Worm (Caenorhabditis elegans): ENCODE measurements around the gene B0507.9.
A peak's percentile ranks its signal among the peaks of the same experiment; 100 is the strongest.

The B0507.9 gene

ce11 chrV:8758618-8759017, 7.2 kb downstream of the B0507.9 start, which contains the start of gene B0507.7:
B0507.7 (minus strand) TSS chrV:8758718.
- TF ChIP-seq mdl-1 (tag; optimal IDR thresholded peaks at IDR 0.05), result no peak
- no peak for TF ChIP-seq egl-27 (tag; optimal IDR thresholded peaks at IDR 0.05)
- no peak for TF ChIP-seq jun-1 (tag; optimal IDR thresholded peaks at IDR 0.05)
- no peak for TF ChIP-seq nhr-25 (tag; optimal IDR thresholded peaks at IDR 0.05)
- no peak for TF ChIP-seq nhr-76 (tag; optimal IDR thresholded peaks at IDR 0.05)
- no peak for TF ChIP-seq elt-1 (tag; optimal IDR thresholded peaks at IDR 0.05)
- no peak for TF ChIP-seq lin-15B (tag; optimal IDR thresholded peaks at IDR 0.05)
- TF ChIP-seq fos-1 (tag; optimal IDR thresholded peaks at IDR 0.05), result no peak
- TF ChIP-seq pha-4 (tag; optimal IDR thresholded peaks at IDR 0.05), result no peak
- no peak for TF ChIP-seq aly-2 (tag; optimal IDR thresholded peaks at IDR 0.05)
- TF ChIP-seq elt-3 (tag; optimal IDR thresholded peaks at IDR 0.05), result no peak
- TF ChIP-seq nhr-237 (tag; optimal IDR thresholded peaks at IDR 0.05), result no peak
- no peak for TF ChIP-seq daf-12 (tag; optimal IDR thresholded peaks at IDR 0.05)
- no peak for TF ChIP-seq ceh-16 (tag; optimal IDR thresholded peaks at IDR 0.05)
- no peak for TF ChIP-seq mml-1 (tag; optimal IDR thresholded peaks at IDR 0.05)
- TF ChIP-seq elt-2 (tag; optimal IDR thresholded peaks at IDR 0.05), result no peak
- TF ChIP-seq fkh-2 (tag; optimal IDR thresholded peaks at IDR 0.05), result no peak

- TF ChIP-seq elt-1 (tag; optimal IDR thresholded peaks at IDR 0.05) (no peak), ceh-16 (tag; optimal IDR thresholded peaks at IDR 0.05) (no peak), ceh-82 (tag; optimal IDR thresholded peaks at IDR 0.05) (no peak), lsy-12 (tag; optimal IDR thresholded peaks at IDR 0.05) (no peak), fkh-2 (tag; optimal IDR thresholded peaks at IDR 0.05) (no peak), daf-12 (tag; optimal IDR thresholded peaks at IDR 0.05) (no peak), aly-2 (tag; optimal IDR thresholded peaks at IDR 0.05) (no peak), pqm-1 (tag; optimal IDR thresholded peaks at IDR 0.05) (no peak), nhr-12 (tag; optimal IDR thresholded peaks at IDR 0.05) (no peak)
These were observed 11.2 kb downstream of the B0507.9 start, which contains the start of gene B0507.4 for ce11 chrV:8754670-8755069. B0507.4 (plus strand) TSS chrV:8754970.

ce11 chrV:8753395-8753794, 12.4 kb downstream of the B0507.9 start, which contains the start of gene B0507.5:
B0507.5 (plus strand) TSS chrV:8753695.
- TF ChIP-seq ceh-28 (tag; optimal IDR thresholded peaks at IDR 0.05) (no peak), nhr-23 (tag; optimal IDR thresholded peaks at IDR 0.05) (no peak)

- TF ChIP-seq snpc-4 (tag; optimal IDR thresholded peaks at IDR 0.05) (no peak), ztf-4 (tag; optimal IDR thresholded peaks at IDR 0.05) (no peak), sea-2 (GFP tag; optimal IDR thresholded peaks at IDR 0.05) (no peak), nfya-1 (tag; optimal IDR thresholded peaks at IDR 0.05; ENCODE audit: insufficient read depth) (no peak), hmg-11 (tag; optimal IDR thresholded peaks at IDR 0.05) (no peak)
These were observed 20.0 kb downstream of the B0507.9 start, which contains the start of gene B0507.6 for ce11 chrV:8745858-8746257. B0507.6 (plus strand) TSS chrV:8746158.

ce11 chrV:8739136-8739535, 26.7 kb downstream of the B0507.9 start, which contains the start of gene ZC196.2:
ZC196.2 (plus strand) TSS chrV:8739436.
- TF ChIP-seq pha-4 (tag; optimal IDR thresholded peaks at IDR 0.05) (peak; percentile 9), elt-3 (tag; optimal IDR thresholded peaks at IDR 0.05) (no peak), nhr-67 (tag; optimal IDR thresholded peaks at IDR 0.05) (no peak), elt-1 (tag; optimal IDR thresholded peaks at IDR 0.05) (no peak)

- TF ChIP-seq nhr-67 (tag; optimal IDR thresholded peaks at IDR 0.05), result no peak
- TF ChIP-seq pqm-1 (tag; optimal IDR thresholded peaks at IDR 0.05), result no peak
- TF ChIP-seq ztf-11 (tag; optimal IDR thresholded peaks at IDR 0.05), result no peak
- no peak for TF ChIP-seq pha-4 (tag; optimal IDR thresholded peaks at IDR 0.05)
- TF ChIP-seq unc-62 (GFP tag; optimal IDR thresholded peaks at IDR 0.05), result no peak
- no peak for TF ChIP-seq ama-1 (optimal IDR thresholded peaks at IDR 0.05)
These were observed 29.5 kb downstream of the B0507.9 start, which contains the start of gene ZC196.3 for ce11 chrV:8736369-8736768. ZC196.3 (plus strand) TSS chrV:8736669.

Data from whole organism, L3 larva.